Worm (Caenorhabditis elegans): Measurements from ENCODE around the gene bus-5.

bus-5 gene

DNA sequence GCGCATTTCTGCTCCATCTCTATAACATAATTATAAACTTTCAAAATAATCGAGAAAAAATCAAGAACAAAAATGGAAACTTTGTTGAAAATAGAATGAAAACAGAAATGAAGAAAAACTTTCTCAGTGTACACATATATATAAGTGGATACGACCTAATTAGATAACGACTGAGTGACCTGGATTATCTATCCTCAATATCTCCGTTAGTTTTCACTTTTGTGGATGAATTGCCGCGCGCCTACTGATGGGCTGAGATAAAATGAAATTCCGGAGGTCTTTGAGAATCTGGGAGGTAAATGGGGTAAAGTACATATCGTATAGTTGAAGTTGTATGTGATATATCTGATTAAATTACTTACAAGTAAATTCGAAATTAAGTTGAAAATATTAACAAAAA, 32.7 kb upstream of the bus-5 start, which contains the start of gene dpy-3:
dpy-3 (minus strand) TSS at position 19 of the 400 bp plus-strand sequence.
- TF ChIP-seq duxl-1 (tag; optimal IDR thresholded peaks at IDR 0.05; ENCODE audit: poor library complexity) = no peak
- peak; percentile 11 for TF ChIP-seq nhr-28 (tag; optimal IDR thresholded peaks at IDR 0.05)

DNA sequence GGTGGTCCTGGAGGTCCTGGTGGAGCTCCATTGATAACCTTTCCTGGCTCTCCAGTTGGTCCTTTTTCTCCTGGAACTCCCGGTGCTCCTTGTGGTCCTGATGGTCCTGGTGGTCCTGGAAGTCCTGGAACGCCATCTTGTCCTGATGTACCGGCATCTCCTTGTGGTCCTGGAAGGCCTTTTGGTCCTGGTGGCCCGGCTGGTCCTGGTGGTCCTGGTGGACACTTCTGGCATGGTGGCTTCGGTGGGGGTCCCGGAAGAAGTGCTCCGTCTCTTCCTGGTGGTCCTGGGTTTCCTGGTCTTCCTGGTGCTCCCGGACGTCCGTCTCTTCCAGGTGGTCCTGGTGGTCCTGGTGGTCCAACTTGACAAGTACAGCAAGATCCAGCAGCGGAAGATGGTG, 32.0 kb upstream of the bus-5 start:
- TF ChIP-seq set-16 (GFP tag; IDR thresholded peaks at IDR 0.05) (peak; percentile 94), hlh-30 (tag; optimal IDR thresholded peaks at IDR 0.05; ENCODE audit: insufficient read depth) (no peak)

DNA sequence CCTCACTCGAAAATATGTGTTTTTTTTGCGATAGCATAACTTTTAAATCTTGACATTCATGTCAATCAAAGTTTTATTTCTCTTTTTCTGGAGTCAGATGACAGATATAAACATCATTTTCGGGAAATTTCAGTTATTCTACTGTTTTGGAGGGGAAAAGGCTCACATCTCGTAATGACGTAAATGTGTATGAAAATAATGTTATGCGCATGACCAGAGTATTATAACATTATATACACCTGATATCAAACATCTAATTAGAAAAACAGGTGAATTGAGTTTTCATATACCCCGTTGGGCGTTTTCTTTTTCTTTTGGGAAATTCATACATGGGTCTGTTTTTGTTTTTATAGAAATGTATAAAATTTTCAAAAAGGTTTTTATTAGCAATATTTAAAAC, 31.3 kb upstream of the bus-5 start:
- TF ChIP-seq egl-43 (GFP tag; IDR thresholded peaks at IDR 0.05) = no peak
- peak; percentile 39 for TF ChIP-seq duxl-1 (tag; optimal IDR thresholded peaks at IDR 0.05; ENCODE audit: poor library complexity)
- TF ChIP-seq F26F4.8 (GFP tag; conservative IDR thresholded peaks at IDR 0.05) = no peak
- TF ChIP-seq lsy-2 (tag; optimal IDR thresholded peaks at IDR 0.05) = peak in 1 of 2 experiments; percentile 23
- no peak for TF ChIP-seq gei-8 (GFP tag; optimal IDR thresholded peaks at IDR 0.05)
- no peak for TF ChIP-seq nhr-111 (GFP tag; optimal IDR thresholded peaks at IDR 0.05)

DNA sequence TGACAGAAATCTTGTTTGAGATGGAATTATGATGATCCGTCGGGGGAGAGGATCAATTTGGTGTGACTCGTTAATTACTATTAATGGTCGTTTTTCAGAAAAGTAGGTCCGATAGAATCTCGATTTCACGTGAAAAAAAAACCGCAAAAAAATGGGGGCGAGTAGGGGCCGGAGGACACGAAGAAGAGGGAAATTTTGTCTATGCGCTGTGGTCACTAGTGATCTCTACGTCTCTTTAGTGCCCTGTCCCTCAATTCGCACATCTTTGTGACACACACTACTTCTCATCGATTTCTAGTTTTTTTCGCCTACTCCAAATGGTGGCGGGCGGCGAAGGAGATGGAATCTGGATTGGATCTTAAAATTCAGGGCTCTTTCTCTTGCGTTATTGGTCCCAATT, 27.7 kb upstream of the bus-5 start:
- TF ChIP-seq snpc-1.2 (GFP tag; IDR thresholded peaks at IDR 0.05) (no peak), hif-1 (tag; optimal IDR thresholded peaks at IDR 0.05) (no peak), F44E2.7 (GFP tag; IDR thresholded peaks at IDR 0.05) (no peak), aha-1 (tag) (peak; percentile 92), mep-1 (tag; optimal IDR thresholded peaks at IDR 0.05) (peak; percentile 27), fos-1 (tag; optimal IDR thresholded peaks at IDR 0.05) (no peak), hlh-30 (tag; optimal IDR thresholded peaks at IDR 0.05; ENCODE audit: insufficient read depth) (no peak), tag-97 (GFP tag; IDR thresholded peaks at IDR 0.05) (no peak), Y75B8A.6 (GFP tag; IDR thresholded peaks at IDR 0.05) (no peak), ctbp-1 (GFP tag; IDR thresholded peaks at IDR 0.05) (no peak), ceh-32 (tag; optimal IDR thresholded peaks at IDR 0.05; ENCODE audit: poor library complexity) (no peak), zfp-3 (GFP tag; conservative IDR thresholded peaks at IDR 0.05) (no peak), nhr-41 (GFP tag; IDR thresholded peaks at IDR 0.05) (no peak), nhr-28 (tag; optimal IDR thresholded peaks at IDR 0.05) (no peak), ceh-28 (tag; optimal IDR thresholded peaks at IDR 0.05) (no peak), T20F7.1 (GFP tag; optimal IDR thresholded peaks at IDR 0.05) (no peak), hmg-1.1 (GFP tag; IDR thresholded peaks at IDR 0.05) (peak; percentile 41; the same call in 1 of the 2 replicates), madf-9 (GFP tag; conservative IDR thresholded peaks at IDR 0.05) (no peak), unc-130 (GFP tag; optimal IDR thresholded peaks at IDR 0.05) (no peak), mdl-1 (tag; optimal IDR thresholded peaks at IDR 0.05) (peak in 1 of 2 experiments; percentile 39), dmd-8 (GFP tag; IDR thresholded peaks at IDR 0.05) (no peak), nhr-237 (tag; optimal IDR thresholded peaks at IDR 0.05) (no peak), nhr-10 (tag; optimal IDR thresholded peaks at IDR 0.05) (no peak), spr-1 (tag; optimal IDR thresholded peaks at IDR 0.05) (no peak), zip-11 (GFP tag; IDR thresholded peaks at IDR 0.05) (no peak), cey-2 (tag; optimal IDR thresholded peaks at IDR 0.05; ENCODE audit: borderline replicate concordance, insufficient read depth) (no peak), lin-39 (tag; optimal IDR thresholded peaks at IDR 0.05) (no peak), egl-27 (tag; optimal IDR thresholded peaks at IDR 0.05) (no peak), attf-4 (tag; optimal IDR thresholded peaks at IDR 0.05) (no peak), mdt-29 (GFP tag; IDR thresholded peaks at IDR 0.05) (no peak), ZK546.5 (tag; optimal IDR thresholded peaks at IDR 0.05) (no peak), sdz-12 (GFP tag; optimal IDR thresholded peaks at IDR 0.05) (no peak)

Measured in whole organism, L4 larva.